Worm (Caenorhabditis elegans): ENCODE measurements around the gene math-28.

The math-28 gene

DNA sequence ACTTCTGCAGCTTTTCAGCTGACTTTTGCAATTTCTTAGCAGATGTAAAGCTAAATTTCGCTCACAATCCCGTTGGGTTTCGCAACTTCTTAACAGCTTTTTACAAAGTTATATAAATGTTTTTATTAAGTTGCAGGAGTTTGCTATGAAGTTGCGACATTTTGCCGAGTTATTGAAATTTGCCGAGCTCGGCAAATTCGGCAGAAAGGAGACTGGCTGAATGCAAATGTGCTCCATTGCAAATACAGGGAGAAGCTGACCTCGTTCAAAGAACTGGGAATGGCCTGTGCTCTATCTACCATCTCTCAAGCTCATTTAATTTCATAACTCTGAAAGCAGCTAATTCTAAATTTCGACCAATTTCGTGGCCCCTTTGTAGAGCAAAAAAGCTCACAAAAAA lies 21.6 kb downstream of the math-28 start, which contains the start of gene C08F1.11:
C08F1.11 (minus strand) TSS at position 101 of the 400 bp plus-strand sequence.
- no peak for TF ChIP-seq blmp-1 (tag; optimal IDR thresholded peaks at IDR 0.05)
- no peak for TF ChIP-seq flh-1 (GFP tag; optimal IDR thresholded peaks at IDR 0.05)
- TF ChIP-seq ztf-11 (tag; optimal IDR thresholded peaks at IDR 0.05), result no peak
- no peak for TF ChIP-seq pha-4 (tag; optimal IDR thresholded peaks at IDR 0.05)
- no peak for TF ChIP-seq lsy-2 (tag; optimal IDR thresholded peaks at IDR 0.05)
- TF ChIP-seq nhr-2 (tag; optimal IDR thresholded peaks at IDR 0.05), result no peak
- TF ChIP-seq cnd-1 (tag; optimal IDR thresholded peaks at IDR 0.05), result no peak
- TF ChIP-seq nhr-28 (tag; optimal IDR thresholded peaks at IDR 0.05), result no peak
- TF ChIP-seq lin-32 (GFP tag; optimal IDR thresholded peaks at IDR 0.05), result no peak
- TF ChIP-seq drap-1 (GFP tag; optimal IDR thresholded peaks at IDR 0.05), result no peak
- no peak for TF ChIP-seq nhr-76 (tag; optimal IDR thresholded peaks at IDR 0.05)
- no peak for TF ChIP-seq mab-5 (tag; optimal IDR thresholded peaks at IDR 0.05)

DNA sequence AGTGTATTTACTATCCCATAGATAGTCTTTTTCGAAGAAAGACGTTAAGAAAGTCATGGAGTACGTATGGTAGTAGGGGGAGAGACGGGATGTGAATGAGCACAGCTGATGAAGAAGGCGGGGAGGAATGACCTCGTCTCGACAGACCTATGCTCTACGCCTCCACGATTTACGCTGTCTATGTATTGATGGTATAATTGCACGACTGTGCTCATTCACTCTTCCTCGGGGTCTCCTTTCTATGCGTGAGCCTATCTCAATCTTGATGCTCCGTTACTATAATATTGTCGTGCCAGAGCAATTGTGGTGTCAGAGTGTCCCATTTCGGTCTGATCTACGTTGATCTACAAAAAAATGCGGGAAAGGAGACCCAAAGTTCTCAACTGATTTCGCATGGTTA lies 23.0 kb downstream of the math-28 start, which contains the start of gene C08F1.10:
C08F1.10 (minus strand) TSS at position 101 of the 400 bp plus-strand sequence.
- TF ChIP-seq drap-1 (GFP tag; optimal IDR thresholded peaks at IDR 0.05) (no peak), sptf-1 (tag; optimal IDR thresholded peaks at IDR 0.05) (no peak), flh-1 (GFP tag; optimal IDR thresholded peaks at IDR 0.05) (no peak)

DNA sequence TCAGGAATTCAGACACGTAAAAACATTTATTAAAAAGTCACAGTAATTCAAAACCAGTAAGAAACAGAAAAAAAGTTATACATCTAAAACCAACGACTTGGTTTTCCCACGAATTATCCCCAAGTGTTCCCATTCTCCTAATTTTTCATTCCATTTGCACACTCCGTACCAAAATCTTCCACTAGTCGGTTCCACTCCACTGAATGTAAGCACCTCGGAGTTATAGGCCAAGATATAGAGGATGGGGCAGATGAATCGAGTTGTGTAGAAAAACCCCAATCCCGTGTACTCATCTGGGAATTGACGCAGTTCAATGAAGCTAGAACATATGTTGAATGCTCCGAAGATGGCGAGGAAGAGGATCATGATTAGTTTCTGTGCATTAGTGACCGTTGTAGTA lies 24.0 kb downstream of the math-28 start:
- TF ChIP-seq mab-5 (tag; optimal IDR thresholded peaks at IDR 0.05) (no peak), lin-13 (tag; optimal IDR thresholded peaks at IDR 0.05) (no peak)

DNA sequence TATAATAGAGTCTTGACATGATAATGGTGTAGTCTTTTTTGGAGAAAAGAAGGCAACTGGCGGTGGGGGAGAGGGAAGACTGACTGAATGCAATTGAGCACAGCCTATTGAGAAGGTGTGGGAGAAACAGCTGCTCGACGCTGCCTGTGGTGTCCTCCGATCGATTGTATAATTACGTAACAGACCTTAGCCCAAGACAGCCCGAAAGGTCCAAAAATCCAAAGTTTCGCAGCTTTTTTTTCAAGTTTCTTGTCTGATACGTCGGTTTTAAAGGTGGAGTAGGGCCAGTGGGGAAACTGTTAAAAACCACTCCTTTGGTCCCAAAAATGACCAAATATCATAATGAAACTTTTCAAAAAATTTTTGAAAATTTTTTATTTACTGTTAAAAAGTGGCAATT lies 24.9 kb downstream of the math-28 start, which contains the start of the genes C08F1.6 and fbxb-13:
C08F1.6 (minus strand) TSS at position 101 of the 400 bp plus-strand sequence.
fbxb-13 (plus strand) TSS at position 191 of the 400 bp plus-strand sequence.
- TF ChIP-seq lin-13 (tag; optimal IDR thresholded peaks at IDR 0.05) (no peak), sem-2 (GFP tag; optimal IDR thresholded peaks at IDR 0.05) (no peak), mab-5 (tag; optimal IDR thresholded peaks at IDR 0.05) (no peak), hlh-1 (tag; optimal IDR thresholded peaks at IDR 0.05) (peak; percentile 0), lin-32 (GFP tag; optimal IDR thresholded peaks at IDR 0.05) (peak; percentile 15), ces-1 (GFP tag; optimal IDR thresholded peaks at IDR 0.05) (no peak), flh-1 (GFP tag; optimal IDR thresholded peaks at IDR 0.05) (no peak), nhr-2 (tag; optimal IDR thresholded peaks at IDR 0.05) (no peak), elt-3 (tag; optimal IDR thresholded peaks at IDR 0.05) (no peak), cnd-1 (tag; optimal IDR thresholded peaks at IDR 0.05) (peak; percentile 48), blmp-1 (tag; optimal IDR thresholded peaks at IDR 0.05) (no peak)

DNA sequence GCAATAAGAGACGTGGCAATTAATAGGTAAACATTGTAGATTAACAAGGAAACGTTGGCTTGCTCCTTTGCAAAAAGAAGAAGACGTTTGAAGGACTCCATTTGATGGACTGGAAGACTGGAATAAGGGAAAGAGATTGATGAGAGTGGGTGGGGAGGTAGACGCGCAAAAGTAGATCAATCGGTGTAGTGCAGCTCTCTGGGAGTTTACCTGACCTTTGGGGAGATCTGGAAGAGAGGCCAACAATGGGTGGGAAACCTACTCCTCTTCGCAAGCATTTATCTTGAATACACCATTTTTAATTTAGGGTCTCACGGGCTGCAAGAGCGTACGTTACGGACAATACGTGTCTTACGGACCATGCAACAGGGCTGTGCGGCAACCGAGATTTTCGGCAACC lies 43.2 kb downstream of the math-28 start, which contains the start of gene C08F1.12:
C08F1.12 (minus strand) TSS at position 101 of the 400 bp plus-strand sequence.
- TF ChIP-seq ceh-83 (GFP tag; optimal IDR thresholded peaks at IDR 0.05) (no peak), tbx-8 (GFP tag; optimal IDR thresholded peaks at IDR 0.05) (no peak), nhr-237 (tag; optimal IDR thresholded peaks at IDR 0.05) (no peak), ham-2 (GFP tag; optimal IDR thresholded peaks at IDR 0.05) (no peak), unc-120 (tag; optimal IDR thresholded peaks at IDR 0.05; ENCODE audit: poor library complexity, severe bottlenecking) (no peak), ces-1 (GFP tag; optimal IDR thresholded peaks at IDR 0.05) (no peak), drap-1 (GFP tag; optimal IDR thresholded peaks at IDR 0.05) (no peak), ztf-11 (tag; optimal IDR thresholded peaks at IDR 0.05) (no peak), nhr-28 (tag; optimal IDR thresholded peaks at IDR 0.05) (no peak), pha-4 (tag; optimal IDR thresholded peaks at IDR 0.05) (no peak)

DNA sequence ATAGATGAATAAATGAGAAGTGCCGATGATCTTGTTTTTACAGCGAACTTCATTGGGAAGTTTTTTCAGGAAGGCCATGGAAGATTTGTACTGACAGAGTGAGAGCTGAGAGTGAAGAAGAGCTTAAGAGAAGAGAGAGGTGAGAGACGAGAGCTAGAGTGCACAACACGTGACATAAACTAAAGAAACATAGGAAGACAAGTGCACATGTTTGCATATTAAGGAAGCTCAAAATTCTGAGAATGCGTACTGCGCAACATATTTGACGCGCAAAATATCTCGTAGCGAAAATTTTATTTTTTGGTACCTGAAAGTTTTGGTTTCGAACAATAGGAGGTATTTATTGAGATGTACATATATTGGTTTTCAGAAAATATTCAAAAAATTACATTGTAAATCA lies 45.0 kb downstream of the math-28 start, which contains the start of gene C08F1.8:
C08F1.8 (minus strand) TSS at position 101 of the 400 bp plus-strand sequence.
- TF ChIP-seq nhr-2 (tag; optimal IDR thresholded peaks at IDR 0.05) (no peak), elt-1 (tag; optimal IDR thresholded peaks at IDR 0.05; ENCODE audit: borderline replicate concordance, insufficient read depth) (no peak), M03D4.4 (tag; optimal IDR thresholded peaks at IDR 0.05) (no peak), nhr-28 (tag; optimal IDR thresholded peaks at IDR 0.05) (no peak), lin-32 (GFP tag; optimal IDR thresholded peaks at IDR 0.05) (no peak), snpc-4 (tag; optimal IDR thresholded peaks at IDR 0.05) (no peak), flh-1 (GFP tag; optimal IDR thresholded peaks at IDR 0.05) (no peak), blmp-1 (tag; optimal IDR thresholded peaks at IDR 0.05) (no peak), elt-3 (tag; optimal IDR thresholded peaks at IDR 0.05) (no peak), ceh-39 (tag; optimal IDR thresholded peaks at IDR 0.05) (no peak), nhr-76 (tag; optimal IDR thresholded peaks at IDR 0.05) (no peak), ham-2 (GFP tag; optimal IDR thresholded peaks at IDR 0.05) (no peak), hlh-1 (tag; optimal IDR thresholded peaks at IDR 0.05) (no peak), ztf-11 (tag; optimal IDR thresholded peaks at IDR 0.05) (no peak)
